Fruit fly (Drosophila melanogaster) whole organism, embryonic: ENCODE data around the gene RpS29.

Source experiments
- Aef1 ChIP-seq: fragments of 200-800 bp; sonication (Bioruptor generic); IDR thresholded peaks from 3 replicates; pipeline ENCODE4 v1.3.6; 2022; ENCODE audit warnings: missing biosample characterization, missing genetic modification characterization
- Blimp-1 ChIP-seq: fragments of 200-800 bp; sonication (Bioruptor generic); optimal IDR thresholded peaks from 3 replicates; lab custom pipeline; 2018; ENCODE audit warnings: missing biosample characterization, missing genetic modification characterization, mild to moderate bottlenecking, moderate library complexity, missing genetic modification reagents
- CG10209 ChIP-seq: fragments of 200-800 bp; sonication (Bioruptor generic); optimal IDR thresholded peaks from 3 replicates; lab custom pipeline; 2017; ENCODE audit warnings: missing biosample characterization, mild to moderate bottlenecking, missing genetic modification characterization, missing genetic modification reagents
- CG1024 ChIP-seq: fragments of 200-800 bp; sonication (Bioruptor generic); IDR thresholded peaks from 2 replicates; pipeline ENCODE4 v1.3.6; 2022; ENCODE audit warnings: missing biosample characterization, missing genetic modification characterization
- CG10543 ChIP-seq: fragments of 200-800 bp; sonication (Bioruptor generic); optimal IDR thresholded peaks from 3 replicates; lab custom pipeline; 2017; ENCODE audit warnings: missing biosample characterization, mild to moderate bottlenecking, missing genetic modification characterization, moderate library complexity
- CG11695 ChIP-seq: fragments of 200-800 bp; sonication (Bioruptor generic); IDR thresholded peaks from 3 replicates; pipeline ENCODE4 v1.3.6; 2022; ENCODE audit warnings: missing biosample characterization, missing genetic modification characterization
- CG14860 ChIP-seq: fragments of 200-800 bp; sonication (Bioruptor generic); IDR thresholded peaks from 3 replicates; pipeline ENCODE4 v1.3.6; 2022; ENCODE audit warnings: missing biosample characterization, missing genetic modification characterization; ENCODE audit not compliant: partially characterized antibody
- CG15269 ChIP-seq: fragments of 200-800 bp; sonication (Bioruptor generic); optimal IDR thresholded peaks from 2 replicates; lab custom pipeline; 2018; ENCODE audit warnings: missing biosample characterization, mild to moderate bottlenecking, missing genetic modification characterization, moderate library complexity
- CG17912 ChIP-seq: fragments of 200-800 bp; sonication (Bioruptor generic); optimal IDR thresholded peaks from 2 replicates; lab custom pipeline; 2018; ENCODE audit warnings: missing biosample characterization, mild to moderate bottlenecking, missing genetic modification characterization
- CG1832 ChIP-seq: fragments of 200-800 bp; sonication (Bioruptor generic); optimal IDR thresholded peaks from 2 replicates; lab custom pipeline; 2017; ENCODE audit warnings: missing biosample characterization, mild to moderate bottlenecking, missing genetic modification characterization, inconsistent platforms
- CG34422 ChIP-seq: fragments of 200-800 bp; sonication (Bioruptor generic); IDR thresholded peaks from 3 replicates; pipeline ENCODE4 v1.3.6; 2022; ENCODE audit warnings: missing biosample characterization, missing genetic modification characterization
- CG4328 ChIP-seq: fragments of 200-800 bp; sonication (Bioruptor generic); optimal IDR thresholded peaks from 3 replicates; lab custom pipeline; 2017; ENCODE audit warnings: missing biosample characterization, missing genetic modification reagents, missing genetic modification characterization
- CG6175 ChIP-seq: fragments of 200-800 bp; sonication (Bioruptor generic); IDR thresholded peaks from 3 replicates; pipeline ENCODE4 v1.3.6; 2022; ENCODE audit warnings: missing biosample characterization, missing genetic modification characterization
- CG7928 ChIP-seq: fragments of 200-800 bp; sonication (Bioruptor generic); optimal IDR thresholded peaks from 2 replicates; lab custom pipeline; 2017; ENCODE audit warnings: missing biosample characterization, mild to moderate bottlenecking, missing genetic modification characterization
- CG8359 ChIP-seq: fragments of 200-800 bp; sonication (Bioruptor generic); optimal IDR thresholded peaks from 2 replicates; lab custom pipeline; 2017; ENCODE audit warnings: missing biosample characterization, mild to moderate bottlenecking, missing genetic modification characterization, borderline replicate concordance
- CG8388 ChIP-seq: fragments of 200-800 bp; sonication (Bioruptor generic); optimal IDR thresholded peaks from 2 replicates; lab custom pipeline; 2019; ENCODE audit warnings: missing biosample characterization, mild to moderate bottlenecking, missing genetic modification characterization, moderate library complexity
- Camta ChIP-seq: fragments of 200-800 bp; sonication (Bioruptor generic); optimal IDR thresholded peaks from 2 replicates; lab custom pipeline; 2016; ENCODE audit warnings: missing biosample characterization, missing genetic modification characterization
- CkIIα-i1 ChIP-seq: fragments of 200-800 bp; sonication (Bioruptor generic); IDR thresholded peaks from 2 replicates; pipeline ENCODE4 v1.3.6; 2022; ENCODE audit warnings: missing biosample characterization, missing genetic modification characterization
- CrebB ChIP-seq: fragments of 200-800 bp; sonication (Bioruptor generic); optimal IDR thresholded peaks from 3 replicates; lab custom pipeline; 2018; ENCODE audit warnings: missing biosample characterization, mild to moderate bottlenecking, missing genetic modification characterization
- D ChIP-seq, 2 experiments: fragments of 200-800 bp in 1 of 2; fragments of >200 bp in 1 of 2; sonication (Bioruptor generic) in 1 of 2; optimal IDR thresholded peaks; 2 replicates in 1 of 2; 3 replicates in 1 of 2; lab custom pipeline; 2017; ENCODE audit warnings: mild to moderate bottlenecking in 1 of 2, missing biosample characterization in 1 of 2, missing genetic modification characterization in 1 of 2, missing genetic modification reagents in 1 of 2
- Hand ChIP-seq: fragments of 200-800 bp; sonication (Bioruptor generic); optimal IDR thresholded peaks from 2 replicates; lab custom pipeline; 2017; ENCODE audit warnings: mild to moderate bottlenecking, missing biosample characterization, missing genetic modification reagents, missing genetic modification characterization
- Lhr ChIP-seq: fragments of 200-800 bp; sonication (Bioruptor generic); optimal IDR thresholded peaks from 3 replicates; lab custom pipeline; 2017; ENCODE audit warnings: mild to moderate bottlenecking, missing biosample characterization, missing genetic modification reagents, missing genetic modification characterization
- MESR4 ChIP-seq: fragments of 200-800 bp; sonication (Bioruptor generic); optimal IDR thresholded peaks from 2 replicates; lab custom pipeline; 2018; ENCODE audit warnings: missing biosample characterization, mild to moderate bottlenecking, missing genetic modification characterization, moderate library complexity
- MTF-1 ChIP-seq: fragments of 200-800 bp; sonication (Bioruptor generic); optimal IDR thresholded peaks from 2 replicates; lab custom pipeline; 2018; ENCODE audit warnings: missing biosample characterization, mild to moderate bottlenecking, missing genetic modification characterization, borderline replicate concordance
- Opbp ChIP-seq: fragments of 200-800 bp; sonication (Bioruptor generic); IDR thresholded peaks from 3 replicates; pipeline ENCODE4 v1.3.6; 2022; ENCODE audit warnings: missing biosample characterization, missing genetic modification characterization; ENCODE audit not compliant: partially characterized antibody
- Spps ChIP-seq: fragments of 200-800 bp; sonication (Bioruptor generic); optimal IDR thresholded peaks from 2 replicates; lab custom pipeline; 2018; ENCODE audit warnings: missing biosample characterization, mild to moderate bottlenecking, missing genetic modification characterization
- Vsx1 ChIP-seq: fragments of 200-800 bp; sonication (Bioruptor generic); optimal IDR thresholded peaks from 2 replicates; lab custom pipeline; 2017; ENCODE audit warnings: missing biosample characterization, mild to moderate bottlenecking, missing genetic modification characterization, missing genetic modification reagents
- Xrp1 ChIP-seq: fragments of 200-800 bp; sonication (Bioruptor generic); IDR thresholded peaks from 2 replicates; pipeline ENCODE4 v1.3.6; 2022; ENCODE audit warnings: missing biosample characterization, missing genetic modification characterization
- az2 ChIP-seq: fragments of 200-800 bp; sonication (Bioruptor generic); optimal IDR thresholded peaks from 3 replicates; lab custom pipeline; 2016; ENCODE audit warnings: missing biosample characterization, missing genetic modification characterization
- bbx ChIP-seq: fragments of 200-800 bp; sonication (Bioruptor generic); IDR thresholded peaks from 2 replicates; pipeline ENCODE4 v1.3.6; 2022; ENCODE audit warnings: missing biosample characterization, missing genetic modification characterization; ENCODE audit not compliant: partially characterized antibody
- dmrt11E ChIP-seq: fragments of 200-800 bp; sonication (Bioruptor generic); optimal IDR thresholded peaks from 3 replicates; lab custom pipeline; 2018; ENCODE audit warnings: missing biosample characterization, mild to moderate bottlenecking, missing genetic modification characterization, moderate library complexity
- dysf ChIP-seq: fragments of 200-800 bp; sonication (Bioruptor generic); IDR thresholded peaks from 3 replicates; pipeline ENCODE4 v1.3.6; 2022; ENCODE audit warnings: missing biosample characterization, missing genetic modification characterization
- emc ChIP-seq: fragments of 200-800 bp; sonication (Bioruptor generic); optimal IDR thresholded peaks from 2 replicates; lab custom pipeline; 2016; ENCODE audit warnings: missing biosample characterization, missing genetic modification characterization
- ems ChIP-seq: fragments of 200-800 bp; sonication (Bioruptor generic); optimal IDR thresholded peaks from 3 replicates; lab custom pipeline; 2016; ENCODE audit warnings: missing biosample characterization, missing genetic modification characterization
- fd102C ChIP-seq: fragments of 200-800 bp; sonication (Bioruptor generic); optimal IDR thresholded peaks from 2 replicates; lab custom pipeline; 2018; ENCODE audit warnings: missing biosample characterization, mild to moderate bottlenecking, missing genetic modification characterization, moderate library complexity
- fd96Cb ChIP-seq: fragments of 200-800 bp; sonication (Bioruptor generic); optimal IDR thresholded peaks from 2 replicates; lab custom pipeline; 2018; ENCODE audit warnings: missing biosample characterization, mild to moderate bottlenecking, missing genetic modification characterization, moderate library complexity
- fru ChIP-seq: fragments of >200 bp; optimal IDR thresholded peaks from 2 replicates; lab custom pipeline; 2017
- hth ChIP-seq: fragments of >200 bp; optimal IDR thresholded peaks from 2 replicates; lab custom pipeline; 2017; ENCODE audit warnings: inconsistent platforms
- jigr1 ChIP-seq: fragments of 200-800 bp; sonication (Bioruptor generic); IDR thresholded peaks from 3 replicates; pipeline ENCODE4 v1.3.6; 2022; ENCODE audit warnings: missing biosample characterization, missing genetic modification characterization
- nmo ChIP-seq: fragments of 200-800 bp; sonication (Bioruptor generic); optimal IDR thresholded peaks from 2 replicates; lab custom pipeline; 2018; ENCODE audit warnings: missing biosample characterization, mild to moderate bottlenecking, missing genetic modification characterization, moderate library complexity
- otp ChIP-seq: fragments of 200-800 bp; sonication (Bioruptor generic); IDR thresholded peaks from 3 replicates; pipeline ENCODE4, ENCODE4 v1.3.6; 2022; ENCODE audit warnings: missing biosample characterization, missing genetic modification characterization
- peb ChIP-seq: fragments of 200-800 bp; sonication (Bioruptor generic); IDR thresholded peaks from 2 replicates; pipeline ENCODE4 v1.3.6; 2022; ENCODE audit warnings: missing biosample characterization, missing genetic modification characterization
- pfk ChIP-seq: fragments of 200-800 bp; sonication (Bioruptor generic); optimal IDR thresholded peaks from 2 replicates; lab custom pipeline; 2018; ENCODE audit warnings: missing biosample characterization, mild to moderate bottlenecking, missing genetic modification characterization, moderate library complexity
- salm ChIP-seq: fragments of 200-800 bp; sonication (Bioruptor generic); optimal IDR thresholded peaks from 2 replicates; lab custom pipeline; 2018; ENCODE audit warnings: missing biosample characterization, mild to moderate bottlenecking, missing genetic modification characterization
- tio ChIP-seq: fragments of 200-800 bp; sonication (Bioruptor generic); optimal IDR thresholded peaks from 2 replicates; lab custom pipeline; 2017; ENCODE audit warnings: missing biosample characterization, missing genetic modification characterization, inconsistent platforms
- trem ChIP-seq: fragments of 200-800 bp; optimal IDR thresholded peaks from 3 replicates; lab custom pipeline; 2019; ENCODE audit warnings: missing biosample characterization, mild to moderate bottlenecking, missing genetic modification characterization, moderate library complexity
- tx ChIP-seq: fragments of 200-800 bp; sonication (Bioruptor generic); optimal IDR thresholded peaks from 2 replicates; lab custom pipeline; 2016; ENCODE audit warnings: missing biosample characterization, missing genetic modification characterization
- zfh2 ChIP-seq: fragments of 200-800 bp; sonication (Bioruptor generic); optimal IDR thresholded peaks from 2 replicates; lab custom pipeline; 2016; ENCODE audit warnings: missing biosample characterization, missing genetic modification characterization

Gene RpS29

DNA sequence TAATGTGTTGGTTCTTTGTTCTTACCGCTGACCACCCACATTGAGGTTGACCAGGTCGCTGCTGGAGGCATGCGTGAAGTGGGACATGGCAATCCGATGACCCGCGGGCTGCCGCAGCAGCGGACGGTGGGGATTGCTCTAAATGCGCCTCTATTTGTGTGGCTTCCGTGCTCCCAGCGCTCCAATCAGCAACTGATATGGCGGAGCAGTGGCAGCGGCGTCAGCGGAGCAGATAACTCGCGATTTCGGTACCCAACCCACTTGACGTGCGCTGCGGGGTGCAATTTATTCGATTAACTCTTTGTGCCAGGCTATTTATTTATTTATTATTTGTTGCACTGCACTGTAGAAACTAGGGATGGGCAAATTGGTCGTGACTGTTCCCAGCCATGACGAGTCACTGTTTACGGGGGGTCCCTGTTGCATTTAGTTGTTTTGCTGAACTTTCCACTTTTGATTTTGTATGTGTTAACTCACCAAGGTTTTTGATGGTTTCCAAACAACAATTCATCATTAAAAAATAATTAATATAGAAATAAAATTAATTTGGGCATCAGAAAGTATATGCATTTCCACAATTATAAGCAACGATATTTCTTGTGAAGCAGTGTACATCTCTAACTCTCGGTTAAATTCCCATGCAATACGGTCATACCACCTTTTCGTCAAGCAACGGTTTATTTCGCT is 22.9 kb downstream of the RpS29 start, which contains the start of the genes CG9467 and CG8526 (continued):
- TF ChIP-seq CG15269 (tag; lab: Kevin White, UChicago) (no peak), Xrp1 (GFP tag; lab: Robert Waterston, UW) (peak; percentile 53; the same call in 1 of the 2 replicates), fru (lab: Kevin White, UChicago) (no peak), dysf (GFP tag; lab: Robert Waterston, UW) (peak; percentile 61; the same call in 1 of the 3 replicates), zfh2 (GFP tag; lab: Kevin White, UChicago) (peak; percentile 71), CG8388 (GFP tag; lab: Kevin White, UChicago) (peak; percentile 68), CG4328 (no peak), CG11695 (GFP tag; lab: Robert Waterston, UW) (peak; percentile 23; the same call in 1 of the 3 replicates), Aef1 (GFP tag; lab: Robert Waterston, UW) (peak; percentile 69), Blimp-1 (GFP tag; lab: Kevin White, UChicago) (no peak), CG10543 (GFP tag; lab: Kevin White, UChicago) (peak; percentile 77), salm (tag; lab: Kevin White, UChicago) (peak; percentile 4), tx (peak; percentile 10), CkIIα-i1 (GFP tag; lab: Robert Waterston, UW) (no peak), CG34422 (GFP tag; lab: Robert Waterston, UW) (peak; percentile 50; the same call in 1 of the 3 replicates), peb (GFP tag; lab: Robert Waterston, UW) (no peak), CG14860 (GFP tag; lab: Robert Waterston, UW) (peak; percentile 72), jigr1 (peak; percentile 57; the same call in 2 of the 3 replicates), CG17912 (GFP tag; lab: Kevin White, UChicago) (no peak), emc (GFP tag; lab: Kevin White, UChicago) (no peak), CG8359 (no peak), dmrt11E (tag; lab: Kevin White, UChicago) (peak; percentile 71), Spps (tag; lab: Kevin White, UChicago) (no peak), hth (lab: Kevin White, UChicago) (no peak), CG7928 (GFP tag; lab: Kevin White, UChicago) (peak; percentile 76), CG1024 (no peak), Opbp (GFP tag; lab: Robert Waterston, UW) (peak; percentile 35; the same call in 1 of the 3 replicates), fd96Cb (tag; lab: Kevin White, UChicago) (peak; percentile 36), D (optimal IDR thresholded peaks at IDR 0.05; lab: Kevin White, UChicago) (no peak), D (GFP tag; optimal IDR thresholded peaks at IDR 0.05; lab: Kevin White, UChicago) (no peak), MTF-1 (no peak), MESR4 (GFP tag; lab: Kevin White, UChicago) (peak; percentile 86), az2 (GFP tag; lab: Kevin White, UChicago) (peak; percentile 23), CrebB (tag; lab: Kevin White, UChicago) (no peak), nmo (peak; percentile 91), Camta (GFP tag; lab: Kevin White, UChicago) (no peak), pfk (GFP tag; lab: Kevin White, UChicago) (no peak), tio (no peak), Lhr (peak; percentile 66), CG6175 (GFP tag; lab: Robert Waterston, UW) (no peak), CG1832 (GFP tag; lab: Kevin White, UChicago) (no peak), otp (GFP tag; lab: Robert Waterston, UW) (0 out of 3 replicates have a peak, but pooled peaks have one; percentile 26), ems (GFP tag; lab: Kevin White, UChicago) (peak; percentile 24), bbx (GFP tag; lab: Robert Waterston, UW) (peak; percentile 32; the same call in 1 of the 2 replicates), Hand (GFP tag; lab: Kevin White, UChicago) (no peak), CG10209 (peak; percentile 43), Vsx1 (GFP tag; lab: Kevin White, UChicago) (no peak), fd102C (GFP tag; lab: Kevin White, UChicago) (no peak), trem (peak; percentile 79)
